Worm (Caenorhabditis elegans) whole organism, dauer: Measurements from ENCODE around the gene srxa-9.

Experiments
- unc-62 ChIP-seq: sonication (generic microtip); optimal IDR thresholded peaks from 2 replicates; lab custom pipeline; 2017; ENCODE audit warnings: missing biosample characterization, missing genetic modification reagents, missing genetic modification characterization

The srxa-9 gene

DNA sequence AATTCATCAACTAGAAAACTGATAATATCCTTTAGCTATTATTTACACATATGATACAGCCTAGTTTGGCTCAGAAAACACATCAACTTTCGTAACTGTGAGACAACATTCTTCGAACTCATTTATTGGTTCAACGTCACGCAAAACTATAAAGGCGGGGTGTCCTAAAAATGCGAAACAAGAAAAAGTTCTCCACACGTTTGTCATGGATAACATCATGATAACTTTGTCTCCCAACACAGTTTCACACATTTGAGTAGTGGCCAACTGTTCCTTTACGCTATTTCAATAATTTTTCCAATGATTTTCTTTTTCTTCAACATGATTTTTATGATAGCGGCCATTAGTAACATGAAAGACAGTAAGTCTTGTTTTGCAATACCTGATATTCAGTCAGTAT lies at the start of gene srxa-9:
Gene srxa-9 (plus strand): TSS at position 301 of the 400 bp plus-strand sequence.
- TF ChIP-seq unc-62 (GFP tag; lab: Kevin White, UChicago) = no peak

DNA sequence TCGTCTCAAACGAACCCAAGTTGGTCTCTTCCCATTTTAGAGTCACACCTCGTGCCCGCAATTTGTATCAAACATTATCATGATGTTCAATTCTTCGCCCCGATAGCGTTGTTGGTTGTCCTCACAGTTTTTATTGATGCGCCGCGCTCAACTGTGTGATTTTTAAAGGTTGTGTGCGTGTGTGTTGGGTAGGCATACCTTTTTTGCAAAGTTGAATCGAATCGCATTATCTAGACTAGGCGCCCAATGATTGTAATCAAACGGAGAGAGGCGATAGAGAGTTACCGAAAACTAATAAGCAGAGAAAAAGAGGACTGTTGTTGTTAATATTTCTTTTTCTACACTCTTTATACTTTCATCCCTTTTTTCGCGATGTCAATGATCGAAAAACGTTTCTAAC lies 46.6 kb upstream of the srxa-9 start:
- TF ChIP-seq unc-62 (GFP tag; lab: Kevin White, UChicago) = no peak

- no peak for TF ChIP-seq unc-62 (GFP tag; lab: Kevin White, UChicago)
Measured at ce11 chrX:15704579-15705110, 42.2 kb upstream of the srxa-9 start.

ce11 chrX:15706108-15706676 lies 40.6 kb upstream of the srxa-9 start:
- no peak for TF ChIP-seq unc-62 (GFP tag; lab: Kevin White, UChicago)

DNA sequence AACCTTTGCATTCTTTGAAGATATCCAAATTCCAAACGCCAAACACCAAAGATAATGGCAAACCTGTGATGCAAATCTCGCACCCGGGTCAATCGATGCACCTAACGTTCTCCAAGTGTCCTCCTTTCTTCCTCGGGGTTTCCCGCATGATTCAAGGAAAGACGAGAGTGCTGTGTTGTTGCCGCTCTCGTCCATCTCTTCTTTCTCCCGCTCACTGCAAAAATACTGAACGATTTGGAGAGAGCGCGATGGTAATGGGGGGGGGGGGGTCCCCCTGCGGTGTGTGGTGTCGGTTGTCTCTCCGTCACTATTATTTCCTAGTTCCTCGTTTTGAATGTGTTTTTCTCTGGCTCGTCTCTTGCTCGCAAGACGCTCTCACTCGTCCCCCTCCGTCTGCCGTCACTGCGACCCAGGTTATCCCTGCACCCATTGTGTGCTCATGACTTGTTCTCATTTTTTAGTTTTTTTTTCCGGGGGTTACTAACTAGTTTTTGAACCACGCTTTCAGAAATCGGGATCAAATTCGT lies 39.4 kb upstream of the srxa-9 start:
- TF ChIP-seq unc-62 (GFP tag; lab: Kevin White, UChicago) = no peak

DNA sequence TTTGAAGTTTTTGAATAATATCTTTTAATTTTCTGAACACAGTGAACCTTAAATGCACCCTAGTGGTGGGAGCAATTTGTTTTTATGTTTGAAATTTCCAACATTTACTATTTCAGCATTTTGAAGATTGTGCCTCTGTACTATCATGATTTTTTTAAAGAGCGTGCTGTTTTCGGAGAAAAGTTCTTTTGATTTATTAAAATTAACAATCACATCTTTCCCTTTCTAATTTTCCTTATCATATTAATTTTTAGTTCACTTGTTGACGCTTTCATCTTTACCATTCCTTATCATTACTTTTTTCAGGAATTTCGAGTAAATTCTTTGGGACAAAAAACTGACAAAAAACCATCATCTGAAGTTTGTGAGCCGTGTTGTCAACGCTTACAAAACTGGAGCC lies 38.9 kb upstream of the srxa-9 start, which contains the start of gene nhr-48:
Gene nhr-48 (plus strand): TSS at position 301 of the 400 bp plus-strand sequence.
- no peak for TF ChIP-seq unc-62 (GFP tag; lab: Kevin White, UChicago)

DNA sequence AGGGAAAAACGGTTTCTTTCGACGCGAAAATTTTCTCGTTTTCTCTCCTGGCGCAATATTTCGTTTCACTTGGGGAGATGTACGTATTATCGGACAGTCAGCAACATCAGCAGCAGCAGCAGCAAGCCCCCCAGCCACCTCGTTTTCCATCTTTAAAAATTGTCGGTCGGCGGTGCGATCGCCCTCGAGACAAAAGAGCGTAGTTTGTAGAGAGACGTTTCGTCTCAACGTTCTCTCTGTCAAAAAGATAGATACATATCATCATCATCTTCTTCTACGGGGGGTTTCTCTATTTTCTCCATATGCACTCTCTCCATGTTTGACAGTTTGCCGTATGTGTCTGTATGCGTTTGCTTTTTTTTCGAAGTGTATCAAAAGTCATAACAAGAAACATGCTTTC lies 37.2 kb upstream of the srxa-9 start:
- no peak for TF ChIP-seq unc-62 (GFP tag; lab: Kevin White, UChicago)

ce11 chrX:15713189-15713588 lies 33.6 kb upstream of the srxa-9 start:
- no peak for TF ChIP-seq unc-62 (GFP tag; lab: Kevin White, UChicago)

DNA sequence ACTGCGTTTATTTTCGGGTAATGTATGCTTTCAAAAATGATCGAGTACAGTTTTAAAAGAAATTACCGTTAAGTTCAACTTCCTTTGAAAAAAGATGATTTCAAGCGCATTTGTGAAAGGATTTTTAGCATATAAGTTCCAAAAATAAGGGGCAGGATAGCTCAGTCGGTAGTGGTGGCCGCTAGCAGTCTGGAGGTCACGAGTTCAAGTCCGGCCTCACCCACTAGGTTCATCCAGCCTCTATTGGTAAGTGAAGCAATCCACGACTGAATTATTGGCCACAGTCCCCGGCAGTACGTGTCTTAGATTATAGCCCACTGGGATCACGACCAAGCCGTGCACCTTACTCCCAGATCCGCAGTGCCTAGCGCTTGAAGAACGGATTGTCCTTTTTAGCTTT lies 29.8 kb upstream of the srxa-9 start:
- TF ChIP-seq unc-62 (GFP tag; lab: Kevin White, UChicago) = no peak

- no peak for TF ChIP-seq unc-62 (GFP tag; lab: Kevin White, UChicago)
Measured at ce11 chrX:15718325-15718724, 28.5 kb upstream of the srxa-9 start, which contains the start of gene ZK662.6. ZK662.6 (plus strand) TSS chrX:15718625.

DNA sequence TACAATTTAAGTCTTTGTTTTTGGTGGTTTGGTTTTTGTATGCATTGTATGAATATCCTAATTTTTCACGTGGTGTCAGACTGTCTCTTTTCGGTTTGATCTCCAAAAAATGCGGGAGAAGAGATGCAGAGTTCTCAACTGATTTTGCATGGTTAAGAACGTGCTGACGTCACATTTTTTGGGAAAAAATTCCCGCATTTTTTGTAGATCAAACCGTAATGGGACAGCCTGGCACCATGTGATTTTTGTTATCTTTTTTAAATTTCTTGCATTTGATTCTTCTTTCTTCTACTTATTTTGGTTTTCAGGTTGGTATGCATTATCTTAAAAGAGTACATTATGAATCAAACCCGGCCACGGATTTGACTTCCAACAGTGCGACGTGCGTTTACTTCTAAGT lies 25.5 kb upstream of the srxa-9 start, which contains the start of gene ZK662.5:
Gene ZK662.5 (plus strand): TSS at position 301 of the 400 bp plus-strand sequence.
- TF ChIP-seq unc-62 (GFP tag; lab: Kevin White, UChicago) = no peak

DNA sequence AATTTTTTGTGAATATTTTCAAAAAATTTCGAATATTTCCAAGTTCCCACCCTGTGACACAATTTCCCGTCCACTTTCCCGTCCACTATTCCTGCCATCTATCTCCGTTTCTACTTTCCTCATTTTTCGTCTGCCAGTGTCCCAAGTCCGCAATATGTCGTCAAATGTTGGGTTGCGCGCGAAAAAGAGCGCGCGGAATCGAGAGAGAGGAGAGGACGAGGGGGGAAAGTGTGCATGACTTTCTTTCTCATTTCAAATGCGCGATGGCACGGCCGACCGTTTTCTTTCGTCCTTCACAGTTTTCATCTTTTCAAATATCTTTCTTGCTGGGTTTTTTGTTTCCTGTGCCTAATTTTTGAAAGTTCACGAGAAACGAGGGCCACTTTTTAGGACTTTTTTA lies 21.8 kb upstream of the srxa-9 start:
- no peak for TF ChIP-seq unc-62 (GFP tag; lab: Kevin White, UChicago)

- TF ChIP-seq unc-62 (GFP tag; lab: Kevin White, UChicago) = no peak
Measured at ce11 chrX:15725566-15726173, 21.1 kb upstream of the srxa-9 start, which contains the start of gene lin-15B. lin-15B (plus strand) TSS chrX:15726123.

- TF ChIP-seq unc-62 (GFP tag; lab: Kevin White, UChicago) = no peak
Measured at ce11 chrX:15730342-15730741, 16.5 kb upstream of the srxa-9 start.

DNA sequence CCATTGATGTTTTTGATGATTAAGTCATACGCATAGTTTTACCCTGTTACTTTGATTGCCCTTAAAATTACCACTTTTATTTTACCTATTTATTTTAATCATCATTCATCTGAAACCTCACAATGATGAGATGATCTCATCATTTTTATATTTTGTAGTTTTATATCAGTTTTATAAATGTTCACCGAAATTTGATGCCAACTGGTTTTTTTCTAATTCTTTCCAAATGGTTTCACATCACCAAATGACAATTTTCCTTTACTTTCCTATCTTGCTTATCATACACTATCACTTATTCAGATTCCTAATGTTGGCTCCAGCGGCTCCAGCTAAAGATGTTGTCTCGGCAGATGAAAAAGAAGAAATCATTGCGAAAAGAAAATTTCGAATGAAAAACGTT lies 15.1 kb upstream of the srxa-9 start, which contains the start of gene lin-15A:
Gene lin-15A (plus strand): TSS at position 301 of the 400 bp plus-strand sequence.
- no peak for TF ChIP-seq unc-62 (GFP tag; lab: Kevin White, UChicago)

ce11 chrX:15736419-15736818 lies 10.4 kb upstream of the srxa-9 start:
- no peak for TF ChIP-seq unc-62 (GFP tag; lab: Kevin White, UChicago)
